Worm (Caenorhabditis elegans): ENCODE results near the gene col-166.

DNA sequence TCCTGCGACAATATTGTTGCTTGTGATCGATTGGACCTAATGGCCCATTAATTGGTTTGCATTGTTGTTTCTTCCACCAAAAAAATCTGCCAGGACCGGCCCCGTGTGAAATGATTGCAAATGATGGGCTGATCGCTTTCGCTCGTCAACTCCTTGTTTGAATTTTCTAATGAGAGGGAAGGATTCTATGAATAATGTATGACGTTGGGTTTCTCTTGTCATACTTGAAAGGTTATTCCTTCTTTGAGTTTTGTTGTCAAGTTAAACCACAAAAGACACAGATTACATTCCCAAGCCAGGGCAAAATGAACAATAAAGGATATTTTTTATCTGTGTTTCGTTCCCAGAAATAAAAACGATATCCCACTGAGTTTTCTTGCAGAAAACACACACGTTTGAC, 3.1 kb upstream of the col-166 start:
- no peak for TF ChIP-seq ceh-48 (tag; optimal IDR thresholded peaks at IDR 0.05)
- TF ChIP-seq che-1 (tag; optimal IDR thresholded peaks at IDR 0.05), result no peak
- TF ChIP-seq unc-86 (tag; optimal IDR thresholded peaks at IDR 0.05), result no peak
- TF ChIP-seq mec-3 (tag; optimal IDR thresholded peaks at IDR 0.05; ENCODE audit: borderline replicate concordance), result no peak
- TF ChIP-seq T23F11.4 (GFP tag; optimal IDR thresholded peaks at IDR 0.05), result no peak
- TF ChIP-seq ceh-22 (tag; optimal IDR thresholded peaks at IDR 0.05), result no peak
- no peak for TF ChIP-seq tbx-2 (tag; optimal IDR thresholded peaks at IDR 0.05)
- TF ChIP-seq pha-2 (tag; optimal IDR thresholded peaks at IDR 0.05), result no peak
- no peak for TF ChIP-seq hlh-8 (tag; optimal IDR thresholded peaks at IDR 0.05)
- no peak for TF ChIP-seq sdc-2 (tag; optimal IDR thresholded peaks at IDR 0.05)
- no peak for TF ChIP-seq elt-4 (tag; optimal IDR thresholded peaks at IDR 0.05)
- TF ChIP-seq ceh-18 (tag; optimal IDR thresholded peaks at IDR 0.05), result no peak
